Worm (Caenorhabditis elegans) whole organism, early embryonic: ENCODE measurements around the gene psa-3.

Source experiments
- ama-1 ChIP-seq: fragments of 150-350 bp; optimal IDR thresholded peaks from 2 replicates; lab custom pipeline; 2014
- ceh-36 ChIP-seq: sonication (generic microtip); optimal IDR thresholded peaks from 2 replicates; lab custom pipeline; 2016; ENCODE audit warnings: missing genetic modification characterization, inconsistent platforms, missing compliant biosample characterization
- scrt-1 ChIP-seq: fragments of 200-800 bp; sonication (Bioruptor generic); IDR thresholded peaks from 2 replicates; pipeline ENCODE4 v1.3.6; 2022; ENCODE audit warnings: missing genetic modification characterization, missing compliant biosample characterization

DNA sequence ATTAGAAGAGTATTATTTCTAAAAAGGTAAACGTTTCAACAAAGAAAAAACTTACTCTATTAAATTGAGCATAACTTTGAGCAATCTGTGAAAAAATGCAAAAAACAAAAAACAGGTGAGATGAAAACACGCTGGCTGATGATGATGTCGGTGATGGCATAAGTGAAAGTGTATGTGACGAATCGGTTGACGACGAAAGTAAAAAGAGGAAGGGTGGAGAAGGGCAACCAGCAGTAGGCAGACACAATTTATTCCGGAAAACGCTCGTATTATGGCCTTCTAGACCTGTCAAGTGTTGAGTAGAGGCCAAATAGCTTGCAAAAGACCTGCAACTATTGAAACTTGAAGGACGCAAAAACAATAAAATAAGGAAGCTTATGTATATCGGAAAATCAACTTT, 20.2 kb downstream of the psa-3 start, which contains the start of gene nas-13:
- TF ChIP-seq ama-1 (lab: Kevin White, UChicago) (no peak), ceh-36 (tag; lab: Kevin White, UChicago) (no peak), scrt-1 (GFP tag; lab: Robert Waterston, UW) (no peak)
